Fruit fly (Drosophila melanogaster): ENCODE data around the gene PIG-Wa.
A peak's percentile ranks its signal among the peaks of the same experiment; 100 is the strongest.

The PIG-Wa gene

DNA sequence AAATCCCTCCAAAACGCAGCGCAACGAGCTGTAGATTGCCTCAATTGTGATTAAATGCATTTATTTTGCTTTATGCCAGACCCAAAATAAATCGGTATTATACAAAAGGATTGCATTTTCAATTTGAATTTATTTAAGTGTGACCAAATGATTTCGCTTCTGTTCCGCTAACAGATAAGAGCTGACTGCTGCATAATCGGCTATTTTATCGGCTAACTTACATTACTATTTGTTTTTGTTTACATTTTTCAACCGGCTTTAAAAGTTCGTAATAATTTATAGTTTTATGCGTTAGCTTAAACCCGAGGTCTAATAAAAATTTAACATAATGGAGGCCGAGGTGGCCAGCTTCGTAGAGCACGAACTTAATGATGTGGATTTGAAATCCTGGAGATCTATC, at the start of gene PIG-Wa:
Gene PIG-Wa, plus strand, starts transcription at position 232 of the 400 bp plus-strand sequence.
- TF ChIP-seq CG13204 (GFP tag; optimal IDR thresholded peaks at IDR 0.05) (no peak), fd96Ca (GFP tag; IDR thresholded peaks at IDR 0.05) (no peak), CG34367 (tag; optimal IDR thresholded peaks at IDR 0.05) (no peak), CG8159 (tag; optimal IDR thresholded peaks at IDR 0.05) (no peak), Snoo (tag; optimal IDR thresholded peaks at IDR 0.05) (no peak), CG10348 (GFP tag; IDR thresholded peaks at IDR 0.05) (no peak), EcR (GFP tag; optimal IDR thresholded peaks at IDR 0.05) (no peak), CG4496 (GFP tag; IDR thresholded peaks at IDR 0.05) (no peak), Ets98B (GFP tag; IDR thresholded peaks at IDR 0.05) (no peak), Pif1A (GFP tag; optimal IDR thresholded peaks at IDR 0.05) (no peak), CG9948 (tag; optimal IDR thresholded peaks at IDR 0.05) (no peak), rn (GFP tag; IDR thresholded peaks at IDR 0.05) (no peak), CG12605 (GFP tag; IDR thresholded peaks at IDR 0.05) (no peak)

DNA sequence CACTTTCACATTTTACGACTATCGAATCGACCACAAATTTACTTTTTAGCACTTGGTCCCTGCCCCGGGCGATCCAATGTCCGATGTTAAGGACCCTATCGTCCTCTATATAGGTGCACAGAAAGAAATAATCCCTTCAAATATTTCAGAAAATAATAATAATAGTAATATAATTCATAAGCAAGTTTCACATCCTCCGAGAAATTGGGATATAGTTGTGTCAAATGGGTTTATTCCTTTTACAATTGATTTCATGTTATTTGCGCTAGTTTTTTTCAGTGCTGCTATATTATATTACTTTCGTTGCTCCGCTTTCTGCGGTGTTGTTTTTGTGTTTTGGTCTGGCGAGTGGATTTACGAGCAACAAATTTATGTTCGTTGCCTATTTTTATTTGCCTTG, 34.5 kb upstream of the PIG-Wa start:
- TF ChIP-seq CG10348 (GFP tag; IDR thresholded peaks at IDR 0.05) (no peak), CG8159 (tag; optimal IDR thresholded peaks at IDR 0.05) (no peak), Ets98B (GFP tag; IDR thresholded peaks at IDR 0.05) (no peak), CG8301 (tag; optimal IDR thresholded peaks at IDR 0.05) (no peak), gl (tag; optimal IDR thresholded peaks at IDR 0.05) (no peak), CG14655 (GFP tag; optimal IDR thresholded peaks at IDR 0.05) (no peak), CG12605 (GFP tag; IDR thresholded peaks at IDR 0.05) (no peak), CG34367 (tag; optimal IDR thresholded peaks at IDR 0.05) (no peak), CG17806 (tag; optimal IDR thresholded peaks at IDR 0.05) (no peak), D1 (tag; optimal IDR thresholded peaks at IDR 0.05) (no peak), Snoo (tag; optimal IDR thresholded peaks at IDR 0.05) (no peak), CG4496 (GFP tag; IDR thresholded peaks at IDR 0.05) (no peak), CG13204 (GFP tag; optimal IDR thresholded peaks at IDR 0.05) (no peak), Pif1B (GFP tag; optimal IDR thresholded peaks at IDR 0.05) (no peak), Pif1A (GFP tag; optimal IDR thresholded peaks at IDR 0.05) (no peak), CG15710 (tag; optimal IDR thresholded peaks at IDR 0.05) (no peak), EcR (GFP tag; optimal IDR thresholded peaks at IDR 0.05) (no peak), rn (GFP tag; IDR thresholded peaks at IDR 0.05) (no peak)

DNA sequence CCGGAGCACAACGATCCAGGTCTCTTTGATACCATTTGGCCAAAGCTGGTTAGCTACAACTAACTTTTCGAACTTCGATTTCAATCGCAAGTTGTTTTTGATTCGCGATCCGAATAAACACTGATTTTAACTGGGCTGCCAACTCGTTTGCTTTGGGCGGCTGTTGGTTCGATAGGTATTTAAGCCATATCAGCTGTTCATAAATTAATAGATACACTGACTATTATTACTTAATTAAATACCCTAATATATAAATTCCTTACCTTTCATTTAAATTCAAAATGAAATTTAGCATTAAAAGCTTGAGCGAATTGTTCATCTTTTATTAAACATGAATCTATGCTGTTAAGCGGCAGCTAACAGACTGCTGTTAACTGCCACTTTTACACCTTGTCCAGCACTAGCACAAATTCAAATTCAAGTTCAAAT, 25.8 kb upstream of the PIG-Wa start, which contains the start of gene CG9967:
Gene CG9967, minus strand, starts transcription at position 129 of the 429 bp plus-strand sequence.
- TF ChIP-seq CG4496 (GFP tag; IDR thresholded peaks at IDR 0.05) (no peak), CG17806 (tag; optimal IDR thresholded peaks at IDR 0.05) (no peak)

DNA sequence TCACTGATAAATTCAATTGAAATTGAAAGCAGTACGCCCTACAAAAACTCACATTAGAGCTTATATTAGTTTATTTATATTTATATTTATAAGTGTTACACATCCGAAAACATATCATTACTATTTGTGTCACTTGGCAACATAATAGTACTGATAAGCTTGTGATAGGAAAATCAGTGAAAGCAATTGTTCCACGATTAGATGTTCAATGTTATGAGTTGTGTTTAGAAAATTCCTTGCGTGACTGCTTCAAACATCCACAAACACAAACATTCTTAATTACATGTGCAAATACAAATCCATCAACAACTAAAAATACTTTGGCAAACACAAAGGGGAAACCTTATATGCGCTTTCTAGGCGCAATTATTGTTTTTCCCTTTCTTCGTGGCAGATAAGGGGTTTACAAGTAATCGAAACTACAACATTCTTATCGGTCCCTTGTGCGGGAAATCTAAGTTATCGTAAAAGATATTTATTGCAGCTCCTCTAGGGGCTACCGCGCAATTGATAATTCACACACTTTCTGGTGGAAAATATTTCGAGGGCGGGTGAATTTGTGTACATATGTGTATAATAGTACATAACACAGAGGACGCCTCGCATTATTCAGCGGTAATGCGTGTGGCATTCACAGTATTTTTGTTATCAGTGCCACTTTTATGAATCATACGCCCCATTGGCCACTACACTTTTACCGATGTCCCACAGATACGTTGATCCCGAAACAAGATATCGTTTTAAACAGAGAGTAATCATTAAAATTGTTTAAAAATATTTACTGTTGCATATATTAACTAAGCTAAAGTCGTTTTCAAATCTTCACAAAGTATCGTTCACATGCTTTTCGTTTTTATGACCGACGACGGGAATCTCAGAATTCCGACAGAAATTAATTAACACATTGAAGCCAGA, 20.9 kb upstream of the PIG-Wa start:
- TF ChIP-seq rn (GFP tag; IDR thresholded peaks at IDR 0.05) (no peak), CG8159 (tag; optimal IDR thresholded peaks at IDR 0.05) (no peak)

DNA sequence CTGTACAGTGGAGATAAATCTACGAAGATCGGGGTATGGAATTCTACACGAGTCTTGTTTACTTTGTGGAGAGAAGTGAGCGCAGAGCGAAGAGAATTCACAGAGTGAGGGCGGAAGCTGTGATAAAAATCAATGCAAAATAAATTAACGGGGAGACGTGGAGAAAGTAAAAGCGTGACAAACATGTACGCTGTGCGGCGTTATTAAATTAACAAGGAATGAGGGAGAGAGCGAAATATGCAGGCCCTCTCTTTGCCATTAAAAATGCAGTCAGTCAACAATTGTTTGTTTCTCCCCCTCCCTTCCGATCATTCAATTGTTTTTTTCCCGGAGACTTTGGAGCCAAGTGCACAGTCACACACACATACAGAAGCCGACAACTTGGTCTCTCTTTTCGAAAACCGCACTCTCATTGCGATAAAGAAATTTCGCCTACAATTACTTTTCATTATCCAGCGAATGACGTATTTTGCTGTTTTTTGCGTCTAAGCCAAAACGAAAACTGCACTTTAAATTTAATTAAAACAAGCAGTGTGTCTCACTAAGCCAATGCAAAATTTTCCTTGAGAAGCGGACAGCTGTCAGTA, 20.1 kb upstream of the PIG-Wa start:
- TF ChIP-seq EcR (GFP tag; optimal IDR thresholded peaks at IDR 0.05) (no peak), fd96Ca (GFP tag; IDR thresholded peaks at IDR 0.05) (no peak), gl (tag; optimal IDR thresholded peaks at IDR 0.05) (peak; percentile 49), CG34367 (tag; optimal IDR thresholded peaks at IDR 0.05) (no peak), CG8159 (tag; optimal IDR thresholded peaks at IDR 0.05) (no peak), Pif1A (GFP tag; optimal IDR thresholded peaks at IDR 0.05) (no peak), CG4496 (GFP tag; IDR thresholded peaks at IDR 0.05) (peak; percentile 78; the same call in 2 of the 3 replicates), CG12605 (GFP tag; IDR thresholded peaks at IDR 0.05) (peak; percentile 70), CG13204 (GFP tag; optimal IDR thresholded peaks at IDR 0.05) (peak; percentile 73), D1 (tag; optimal IDR thresholded peaks at IDR 0.05) (no peak), CG9948 (tag; optimal IDR thresholded peaks at IDR 0.05) (no peak), Pif1B (GFP tag; optimal IDR thresholded peaks at IDR 0.05) (peak; percentile 20), CG14655 (GFP tag; optimal IDR thresholded peaks at IDR 0.05) (no peak), CG10348 (GFP tag; IDR thresholded peaks at IDR 0.05) (no peak), CG17806 (tag; optimal IDR thresholded peaks at IDR 0.05) (no peak), CG15710 (tag; optimal IDR thresholded peaks at IDR 0.05) (no peak), CG32121 (GFP tag; IDR thresholded peaks at IDR 0.05) (no peak; the same call in 1 of the 2 replicates), rn (GFP tag; IDR thresholded peaks at IDR 0.05) (no peak), Ets98B (GFP tag; IDR thresholded peaks at IDR 0.05) (peak; percentile 61; the same call in 1 of the 2 replicates), Snoo (tag; optimal IDR thresholded peaks at IDR 0.05) (peak; percentile 18), CG8301 (tag; optimal IDR thresholded peaks at IDR 0.05) (peak; percentile 23)

DNA sequence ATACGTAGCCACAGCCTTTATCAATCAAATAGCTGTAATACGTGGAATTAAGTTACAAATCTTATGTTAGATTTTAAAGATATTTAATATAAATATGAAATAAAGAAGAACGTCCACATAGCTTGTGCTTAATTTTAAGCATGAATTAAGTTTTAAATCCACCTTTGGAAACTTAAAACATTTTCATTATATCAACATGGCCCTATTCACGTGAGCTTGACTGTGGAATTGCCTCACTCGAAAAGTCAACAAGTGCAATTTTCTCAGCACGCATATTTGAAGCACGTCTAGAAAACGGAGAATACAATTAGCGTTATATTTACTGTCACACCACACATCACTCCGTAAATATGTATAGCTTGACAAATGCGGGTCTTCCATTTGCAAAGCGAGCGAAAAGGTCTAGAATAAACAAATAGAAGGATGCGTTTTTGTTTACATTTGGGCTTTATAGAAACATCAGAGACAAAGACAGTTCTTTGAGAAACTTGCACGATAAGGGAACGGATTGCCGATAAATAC, 19.3 kb upstream of the PIG-Wa start:
- peak; percentile 94 for TF ChIP-seq CG12605 (GFP tag; IDR thresholded peaks at IDR 0.05)
- TF ChIP-seq CG10348 (GFP tag; IDR thresholded peaks at IDR 0.05) = peak; percentile 67
- TF ChIP-seq CG8301 (tag; optimal IDR thresholded peaks at IDR 0.05) = peak; percentile 97
- peak; percentile 94 for TF ChIP-seq gl (tag; optimal IDR thresholded peaks at IDR 0.05)
- TF ChIP-seq Ets98B (GFP tag; IDR thresholded peaks at IDR 0.05) = peak; percentile 96
- peak; percentile 97 for TF ChIP-seq CG14655 (GFP tag; optimal IDR thresholded peaks at IDR 0.05)
- TF ChIP-seq CG13204 (GFP tag; optimal IDR thresholded peaks at IDR 0.05) = peak; percentile 92
- TF ChIP-seq CG4496 (GFP tag; IDR thresholded peaks at IDR 0.05) = peak; percentile 98
- TF ChIP-seq CG32121 (GFP tag; IDR thresholded peaks at IDR 0.05) = peak; percentile 97
- TF ChIP-seq CG8159 (tag; optimal IDR thresholded peaks at IDR 0.05) = peak; percentile 98
- TF ChIP-seq EcR (GFP tag; optimal IDR thresholded peaks at IDR 0.05) = peak; percentile 45
- TF ChIP-seq D1 (tag; optimal IDR thresholded peaks at IDR 0.05) = peak; percentile 97
- TF ChIP-seq rn (GFP tag; IDR thresholded peaks at IDR 0.05) = peak; percentile 90
- TF ChIP-seq Pif1A (GFP tag; optimal IDR thresholded peaks at IDR 0.05) = peak; percentile 95
- peak; percentile 96 for TF ChIP-seq CG9948 (tag; optimal IDR thresholded peaks at IDR 0.05)
- TF ChIP-seq Snoo (tag; optimal IDR thresholded peaks at IDR 0.05) = peak; percentile 95
- peak; percentile 97 for TF ChIP-seq CG17806 (tag; optimal IDR thresholded peaks at IDR 0.05)
- TF ChIP-seq fd96Ca (GFP tag; IDR thresholded peaks at IDR 0.05) = peak; percentile 91
- TF ChIP-seq Pif1B (GFP tag; optimal IDR thresholded peaks at IDR 0.05) = peak; percentile 94
- TF ChIP-seq CG34367 (tag; optimal IDR thresholded peaks at IDR 0.05) = peak; percentile 96
- TF ChIP-seq CG15710 (tag; optimal IDR thresholded peaks at IDR 0.05) = peak; percentile 95
